Fruit fly (Drosophila melanogaster) whole organism, adult: ENCODE results near the gene CG43115.

Source experiments
- CG11617 ChIP-seq: fragments of 200-800 bp; sonication (Bioruptor generic); optimal IDR thresholded peaks from 2 replicates; lab custom pipeline; 2017; ENCODE audit warnings: mild to moderate bottlenecking, missing biosample characterization, missing genetic modification reagents, missing genetic modification characterization
- CG12768 ChIP-seq: fragments of 200-800 bp; sonication (Bioruptor generic); optimal IDR thresholded peaks from 2 replicates; lab custom pipeline; 2017; ENCODE audit warnings: missing biosample characterization, missing genetic modification characterization, mild to moderate bottlenecking, moderate library complexity, missing genetic modification reagents
- CG14711 ChIP-seq: fragments of 200-800 bp; sonication (Bioruptor generic); optimal IDR thresholded peaks from 2 replicates; lab custom pipeline; 2018; ENCODE audit warnings: missing biosample characterization, mild to moderate bottlenecking, missing genetic modification characterization, moderate library complexity
- CG1620 ChIP-seq: fragments of 200-800 bp; sonication (Bioruptor generic); optimal IDR thresholded peaks from 2 replicates; lab custom pipeline; 2016; ENCODE audit warnings: missing biosample characterization, missing genetic modification characterization
- CG33017 ChIP-seq: fragments of 200-800 bp; sonication (Bioruptor generic); optimal IDR thresholded peaks from 2 replicates; lab custom pipeline; 2018; ENCODE audit warnings: missing biosample characterization, mild to moderate bottlenecking, missing genetic modification characterization, moderate library complexity
- CG5204 ChIP-seq: fragments of 200-800 bp; sonication (Bioruptor generic); optimal IDR thresholded peaks from 2 replicates; lab custom pipeline; 2016; ENCODE audit warnings: missing biosample characterization, missing genetic modification characterization
- CG7045 ChIP-seq: fragments of 200-800 bp; sonication (Bioruptor generic); optimal IDR thresholded peaks from 2 replicates; lab custom pipeline; 2017; ENCODE audit warnings: missing biosample characterization, mild to moderate bottlenecking, missing genetic modification characterization
- CG7101 ChIP-seq: fragments of 200-800 bp; sonication (Bioruptor generic); optimal IDR thresholded peaks from 2 replicates; lab custom pipeline; 2018; ENCODE audit warnings: missing biosample characterization, mild to moderate bottlenecking, missing genetic modification characterization, moderate library complexity
- Clk ChIP-seq: fragments of 200-800 bp; sonication (Bioruptor generic); optimal IDR thresholded peaks from 2 replicates; lab custom pipeline; 2017; ENCODE audit warnings: missing biosample characterization, missing genetic modification characterization
- Crg-1 ChIP-seq: fragments of 200-800 bp; sonication (Bioruptor generic); optimal IDR thresholded peaks from 2 replicates; lab custom pipeline; 2016; ENCODE audit warnings: missing biosample characterization, missing genetic modification characterization
- Hr96 ChIP-seq: fragments of 200-800 bp; sonication (Bioruptor generic); optimal IDR thresholded peaks from 2 replicates; lab custom pipeline; 2016; ENCODE audit warnings: missing biosample characterization, missing genetic modification characterization
- Mnt ChIP-seq: fragments of 200-800 bp; sonication (Bioruptor generic); optimal IDR thresholded peaks from 2 replicates; lab custom pipeline; 2016; ENCODE audit warnings: missing biosample characterization, mild to moderate bottlenecking, missing genetic modification characterization
- bab1 ChIP-seq: fragments of 200-800 bp; sonication (Bioruptor generic); optimal IDR thresholded peaks from 3 replicates; lab custom pipeline; 2019; ENCODE audit warnings: missing biosample characterization, mild to moderate bottlenecking, missing genetic modification characterization, moderate library complexity
- cic ChIP-seq: fragments of 200-800 bp; sonication (Bioruptor generic); optimal IDR thresholded peaks from 2 replicates; lab custom pipeline; 2017; ENCODE audit warnings: missing biosample characterization, mild to moderate bottlenecking, missing genetic modification characterization, moderate library complexity
- cnc ChIP-seq, 2 experiments: fragments of >200 bp; optimal IDR thresholded peaks; 2 replicates each; lab custom pipeline; 2017
- kay ChIP-seq: fragments of 200-800 bp; sonication (Bioruptor generic); peaks from one replicate; lab custom pipeline; 2016; ENCODE audit warnings: missing biosample characterization, missing genetic modification characterization, borderline replicate concordance
- ovo ChIP-seq: fragments of 200-800 bp; sonication (Bioruptor generic); optimal IDR thresholded peaks from 2 replicates; lab custom pipeline; 2016; ENCODE audit warnings: missing biosample characterization, missing genetic modification characterization
- pad ChIP-seq: fragments of 200-800 bp; sonication (Bioruptor generic); optimal IDR thresholded peaks from 3 replicates; lab custom pipeline; 2017; ENCODE audit warnings: missing biosample characterization, missing genetic modification characterization, mild to moderate bottlenecking, moderate library complexity, missing genetic modification reagents
- tj ChIP-seq: fragments of 200-800 bp; sonication (Bioruptor generic); optimal IDR thresholded peaks from 3 replicates; lab custom pipeline; 2017; ENCODE audit warnings: missing biosample characterization, mild to moderate bottlenecking, missing genetic modification characterization, moderate library complexity
- toe ChIP-seq: fragments of 200-800 bp; sonication (Bioruptor generic); optimal IDR thresholded peaks from 2 replicates; lab custom pipeline; 2016; ENCODE audit warnings: missing biosample characterization, missing genetic modification characterization

CG43115 gene

DNA sequence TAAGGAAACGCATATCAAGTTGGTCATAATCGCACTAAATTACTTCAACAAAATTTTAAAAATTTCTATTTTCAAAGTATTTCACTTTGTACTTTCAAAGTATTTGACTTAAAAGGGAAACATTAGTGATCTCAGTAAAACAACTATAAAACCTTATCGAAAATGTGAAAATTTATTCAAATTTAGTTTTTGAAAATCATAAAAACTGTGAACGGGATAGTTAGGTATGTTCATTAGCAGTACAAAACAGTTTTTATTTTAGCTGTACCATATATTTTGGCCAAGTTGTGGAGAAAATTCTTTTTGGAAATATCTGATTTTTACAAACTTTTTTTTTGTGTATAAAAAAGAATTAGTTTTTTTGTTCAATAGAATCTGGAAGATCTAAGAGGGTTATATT lies at the start of gene CG43115:
TSS of gene CG43115 (minus strand) at position 101 of the 400 bp plus-strand sequence.
- TF ChIP-seq tj (GFP tag; lab: Kevin White, UChicago) (no peak), Crg-1 (GFP tag; lab: Kevin White, UChicago) (no peak), Clk (GFP tag; lab: Kevin White, UChicago) (no peak), cnc (optimal IDR thresholded peaks at IDR 0.05; lab: Kevin White, UChicago) (no peak), Hr96 (no peak), CG33017 (tag; lab: Kevin White, UChicago) (no peak), CG5204 (no peak), kay (GFP tag; lab: Kevin White, UChicago) (no peak), CG12768 (GFP tag; lab: Kevin White, UChicago) (no peak), CG7045 (GFP tag; lab: Kevin White, UChicago) (no peak), CG14711 (no peak), ovo (GFP tag; lab: Kevin White, UChicago) (no peak), CG7101 (tag; lab: Kevin White, UChicago) (no peak), bab1 (no peak), Mnt (GFP tag; lab: Kevin White, UChicago) (no peak), pad (GFP tag; lab: Kevin White, UChicago) (no peak), toe (no peak), CG1620 (GFP tag; lab: Kevin White, UChicago) (no peak)

DNA sequence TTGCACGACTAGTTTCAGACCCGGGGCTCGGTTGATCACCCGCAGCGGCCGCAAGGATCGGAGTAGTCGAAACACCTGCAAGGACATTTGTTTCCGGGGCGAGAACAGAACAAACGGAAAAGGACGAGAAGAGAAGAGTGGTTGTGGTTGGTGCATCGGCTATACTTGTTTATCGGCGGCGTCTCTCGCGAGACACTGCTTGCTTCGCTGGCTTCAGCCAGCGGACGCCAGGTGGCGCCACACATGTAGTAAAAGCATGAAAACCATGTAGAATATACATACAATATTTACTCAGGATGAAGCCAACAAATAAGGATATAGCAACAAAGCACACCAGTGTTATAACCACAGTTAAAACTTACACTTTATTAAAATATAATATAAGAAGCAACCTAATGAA lies 43.7 kb upstream of the CG43115 start:
- TF ChIP-seq Hr96 = peak; percentile 10
- no peak for TF ChIP-seq tj (GFP tag; lab: Kevin White, UChicago)

DNA sequence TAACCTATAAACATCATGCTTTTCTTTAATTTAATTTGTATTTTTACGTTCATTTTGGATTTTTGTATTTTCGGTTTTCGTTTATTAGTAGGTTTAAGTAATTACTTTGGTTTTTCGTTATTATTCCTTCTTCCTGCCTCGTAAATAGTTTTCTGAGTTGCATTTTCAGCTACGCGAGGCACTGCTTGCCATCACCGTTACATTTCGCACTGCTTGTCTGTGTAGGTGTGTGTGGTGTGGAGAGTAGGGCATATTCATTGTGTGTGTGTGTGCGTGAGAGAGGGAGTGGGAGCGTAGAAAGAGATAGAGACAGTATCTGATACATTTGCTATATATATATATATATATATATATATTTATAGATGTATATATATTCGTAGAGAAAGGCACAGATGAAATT lies 38.5 kb upstream of the CG43115 start:
- no peak for TF ChIP-seq Mnt (GFP tag; lab: Kevin White, UChicago)
- no peak for TF ChIP-seq tj (GFP tag; lab: Kevin White, UChicago)
- no peak for TF ChIP-seq CG12768 (GFP tag; lab: Kevin White, UChicago)
- TF ChIP-seq Hr96 = no peak
- TF ChIP-seq toe = no peak
- TF ChIP-seq cnc (optimal IDR thresholded peaks at IDR 0.05; lab: Kevin White, UChicago) = no peak
- no peak for TF ChIP-seq kay (GFP tag; lab: Kevin White, UChicago)
- TF ChIP-seq CG5204 = no peak
- TF ChIP-seq pad (GFP tag; lab: Kevin White, UChicago) = no peak
- TF ChIP-seq Crg-1 (GFP tag; lab: Kevin White, UChicago) = no peak
- TF ChIP-seq CG7045 (GFP tag; lab: Kevin White, UChicago) = no peak
- no peak for TF ChIP-seq CG1620 (GFP tag; lab: Kevin White, UChicago)
- TF ChIP-seq Clk (GFP tag; lab: Kevin White, UChicago) = no peak
- no peak for TF ChIP-seq bab1
- TF ChIP-seq ovo (GFP tag; lab: Kevin White, UChicago) = no peak
- TF ChIP-seq CG14711 = no peak
- no peak for TF ChIP-seq CG7101 (tag; lab: Kevin White, UChicago)
- TF ChIP-seq CG11617 = no peak
- no peak for TF ChIP-seq CG33017 (tag; lab: Kevin White, UChicago)

DNA sequence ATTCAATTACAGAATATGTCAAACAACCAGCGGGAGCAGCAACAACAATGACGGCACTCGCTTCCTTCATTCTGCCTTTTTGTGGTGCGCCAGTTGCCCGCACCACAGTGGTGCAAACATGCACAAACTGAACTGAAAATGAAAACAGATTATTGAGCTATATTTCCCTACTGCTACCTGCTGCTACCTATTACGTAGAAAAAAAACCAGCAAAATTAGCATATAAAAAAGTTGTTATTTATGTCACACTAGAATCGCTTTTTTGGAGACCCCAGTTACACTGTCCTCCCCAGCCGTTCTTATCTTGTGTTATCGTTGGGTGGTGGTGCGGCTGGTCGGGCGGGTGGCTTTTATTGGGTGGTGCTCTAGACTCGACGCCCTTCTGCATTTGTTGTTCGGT lies 31.4 kb upstream of the CG43115 start:
- TF ChIP-seq CG7101 (tag; lab: Kevin White, UChicago) (peak; percentile 43), CG11617 (peak; percentile 34), Hr96 (peak; percentile 67), kay (GFP tag; lab: Kevin White, UChicago) (no peak), bab1 (no peak), CG14711 (peak; percentile 36)

DNA sequence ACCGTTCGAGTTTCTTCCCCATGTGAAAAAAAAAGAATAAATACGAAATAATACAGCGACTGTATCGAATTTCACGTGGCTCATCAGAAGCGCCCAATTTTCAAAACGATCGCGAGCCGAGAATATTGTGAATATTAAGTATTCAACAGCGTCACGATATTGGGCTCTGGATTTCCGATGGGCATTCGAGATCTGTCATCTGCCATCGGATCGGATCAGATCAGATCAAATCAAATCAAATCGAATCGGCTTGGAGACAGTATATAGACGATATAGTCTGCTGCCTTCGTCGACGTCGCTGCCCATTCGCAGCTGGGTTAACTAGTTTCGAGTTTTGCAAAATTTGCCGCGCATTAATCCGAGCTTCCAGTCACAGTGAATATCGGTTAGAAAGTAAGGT lies 28.4 kb upstream of the CG43115 start:
- no peak for TF ChIP-seq cic (GFP tag; lab: Kevin White, UChicago)
- TF ChIP-seq cnc (optimal IDR thresholded peaks at IDR 0.05; lab: Kevin White, UChicago) = no peak
- TF ChIP-seq tj (GFP tag; lab: Kevin White, UChicago) = peak; percentile 16
- TF ChIP-seq ovo (GFP tag; lab: Kevin White, UChicago) = no peak

DNA sequence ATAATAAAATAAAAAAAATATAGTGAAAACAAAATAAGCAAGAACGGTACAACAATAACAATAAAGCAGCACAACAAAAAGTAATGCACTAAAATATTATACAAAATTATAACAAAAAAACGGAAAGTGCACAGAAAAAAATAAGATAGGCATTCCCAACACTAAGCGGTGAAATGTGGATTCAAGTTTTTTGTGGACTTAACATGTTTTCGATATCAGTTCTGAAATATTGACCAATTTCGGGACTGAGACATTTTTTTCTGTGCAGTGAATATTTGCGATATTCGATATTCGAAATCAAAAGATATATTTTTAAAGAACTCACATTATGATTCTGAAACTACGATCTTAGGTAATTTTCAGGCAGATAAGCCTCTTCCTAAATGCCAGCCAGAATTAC lies 27.9 kb upstream of the CG43115 start:
- TF ChIP-seq Mnt (GFP tag; lab: Kevin White, UChicago) (no peak), CG14711 (no peak), CG11617 (no peak)

DNA sequence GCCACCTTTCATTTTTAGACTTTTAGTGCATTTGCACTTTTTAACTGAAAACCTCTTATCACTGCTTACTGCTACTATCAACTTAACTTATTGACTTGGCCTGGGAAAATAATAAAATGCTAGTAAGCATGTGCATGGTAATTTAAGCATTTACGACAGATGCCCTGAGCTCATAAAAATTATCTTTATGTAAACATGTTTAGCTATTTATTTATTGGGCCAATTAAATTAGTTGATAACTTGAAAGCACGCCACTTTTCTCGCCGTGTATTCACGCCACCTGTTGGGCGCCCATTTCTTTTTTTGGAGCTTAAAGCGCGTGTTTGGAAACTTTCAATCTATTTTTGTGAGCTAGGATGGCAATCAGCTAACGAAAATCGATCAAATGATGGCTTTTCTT lies 26.0 kb upstream of the CG43115 start:
- TF ChIP-seq CG12768 (GFP tag; lab: Kevin White, UChicago) = no peak
- no peak for TF ChIP-seq Mnt (GFP tag; lab: Kevin White, UChicago)
- TF ChIP-seq CG5204 = no peak
- peak; percentile 8 for TF ChIP-seq toe
- no peak for TF ChIP-seq kay (GFP tag; lab: Kevin White, UChicago)
- TF ChIP-seq CG7101 (tag; lab: Kevin White, UChicago) = peak; percentile 1
- no peak for TF ChIP-seq CG7045 (GFP tag; lab: Kevin White, UChicago)
- TF ChIP-seq CG14711 = peak; percentile 26
- TF ChIP-seq cic (GFP tag; lab: Kevin White, UChicago) = peak; percentile 20
- no peak for TF ChIP-seq CG33017 (tag; lab: Kevin White, UChicago)
- TF ChIP-seq CG1620 (GFP tag; lab: Kevin White, UChicago) = no peak
